Fruit fly (Drosophila melanogaster): Measurements from ENCODE around the gene yellow-g2.

DNA sequence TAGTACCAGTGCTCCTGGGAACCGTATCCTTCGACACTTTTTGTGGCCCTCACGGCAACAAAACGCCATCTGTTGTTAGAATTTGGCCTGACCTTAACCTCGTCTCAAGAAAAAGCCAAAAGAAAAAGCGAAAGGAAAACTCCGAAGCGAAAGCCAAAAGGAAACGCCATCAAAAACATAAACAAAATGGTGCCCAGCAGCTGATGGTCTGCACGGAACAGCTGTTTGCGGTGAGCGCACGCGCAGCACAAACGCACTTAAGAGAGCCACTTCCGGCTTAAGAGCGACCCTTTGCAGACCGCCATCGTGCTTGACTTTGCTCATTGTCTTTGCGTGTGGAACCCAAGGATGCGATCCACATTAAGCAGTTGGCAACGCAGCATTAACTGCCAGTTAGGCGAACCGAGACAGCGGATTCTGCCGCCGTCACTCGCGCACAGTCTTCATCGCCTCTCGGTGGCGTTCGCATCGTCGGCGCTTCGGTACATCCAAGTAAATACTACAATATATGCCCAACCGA is 46.0 kb downstream of the yellow-g2 start, which contains the start of gene MsR1:
- TF ChIP-seq Myc (optimal IDR thresholded peaks at IDR 0.05) (no peak), h (optimal IDR thresholded peaks at IDR 0.05) (no peak)

Data from Kc167 (cell line).